Worm (Caenorhabditis elegans) whole organism, L1 larva: ENCODE data around the gene amt-4.

Source experiments
- C04F5.9 ChIP-seq: sonication (generic microtip); optimal IDR thresholded peaks from 2 replicates; lab custom pipeline; 2016; ENCODE audit warnings: missing genetic modification characterization, missing compliant biosample characterization
- C34B4.2 ChIP-seq: sonication (generic microtip); optimal IDR thresholded peaks from 2 replicates; lab custom pipeline; 2017; ENCODE audit warnings: mild to moderate bottlenecking, missing genetic modification characterization, missing compliant biosample characterization
- aha-1 ChIP-seq: fragments of 150-350 bp; optimal IDR thresholded peaks from 2 replicates; lab custom pipeline; 2014; ENCODE audit warnings: missing biosample characterization, missing genetic modification characterization
- alr-1 ChIP-seq: fragments of 200-800 bp; sonication (Bioruptor generic); optimal IDR thresholded peaks from 2 replicates; lab custom pipeline; 2018; ENCODE audit warnings: borderline replicate concordance, mild to moderate bottlenecking, missing genetic modification characterization, missing compliant biosample characterization
- aly-2 ChIP-seq: fragments of 150-350 bp; optimal IDR thresholded peaks from 2 replicates; lab custom pipeline; 2014; ENCODE audit warnings: missing biosample characterization, missing genetic modification characterization
- ceh-63 ChIP-seq: fragments of 200-800 bp; sonication (Bioruptor generic); optimal IDR thresholded peaks from 2 replicates; lab custom pipeline; 2018; ENCODE audit warnings: mild to moderate bottlenecking, missing genetic modification characterization, missing compliant biosample characterization
- ceh-82 ChIP-seq, 3 experiments: fragments of 150-350 bp in 1 of 3; sonication (generic microtip) in 2 of 3; optimal IDR thresholded peaks; 2 replicates each; lab custom pipeline; 2014 to 2017; ENCODE audit warnings: missing biosample characterization in 3 of 3, missing genetic modification characterization in 3 of 3
- ceh-90 ChIP-seq: sonication (generic microtip); optimal IDR thresholded peaks from 2 replicates; lab custom pipeline; 2016; ENCODE audit warnings: missing genetic modification characterization, missing compliant biosample characterization
- dpl-1 ChIP-seq, 3 experiments: fragments of 150-350 bp in 2 of 3; sonication (generic microtip) in 1 of 3; optimal IDR thresholded peaks; 2 replicates each; lab custom pipeline; 2014 to 2017; ENCODE audit warnings: missing biosample characterization in 3 of 3, missing genetic modification characterization in 3 of 3, missing genetic modification reagents in 3 of 3
- efl-1 ChIP-seq, 4 experiments: fragments of 150-350 bp; optimal IDR thresholded peaks in 3 of 4; peaks in 1 of 4; 1 replicate in 1 of 4; 2 replicates in 3 of 4; lab custom pipeline; 2014; ENCODE audit warnings: missing biosample characterization in 2 of 4, missing genetic modification characterization in 2 of 4, missing genetic modification reagents in 2 of 4
- egl-13 ChIP-seq: sonication (generic microtip); optimal IDR thresholded peaks from 2 replicates; lab custom pipeline; 2016; ENCODE audit warnings: missing genotype, missing genetic modification reagents, missing genetic modification characterization, missing compliant biosample characterization
- elt-2 ChIP-seq: sonication (generic microtip); optimal IDR thresholded peaks from 2 replicates; lab custom pipeline; 2016; ENCODE audit warnings: missing genetic modification characterization, mild to moderate bottlenecking, inconsistent platforms, missing compliant biosample characterization, missing genetic modification reagents
- ets-5 ChIP-seq: fragments of 200-800 bp; sonication (Bioruptor generic); IDR thresholded peaks from 2 replicates; pipeline ENCODE4 v1.3.6; 2022; ENCODE audit warnings: missing genetic modification characterization, missing compliant biosample characterization
- fkh-4 ChIP-seq: sonication (generic microtip); optimal IDR thresholded peaks from 2 replicates; lab custom pipeline; 2016; ENCODE audit warnings: missing compliant biosample characterization, missing genetic modification characterization, borderline replicate concordance
- fkh-8 ChIP-seq: sonication (generic microtip); optimal IDR thresholded peaks from 2 replicates; lab custom pipeline; 2016; ENCODE audit warnings: mild to moderate bottlenecking, missing genetic modification characterization, missing compliant biosample characterization
- grh-1 ChIP-seq: fragments of 200-800 bp; sonication (Bioruptor generic); IDR thresholded peaks from 2 replicates; pipeline ENCODE4 v1.3.6; 2022; ENCODE audit warnings: missing genetic modification reagents, missing genetic modification characterization, missing compliant biosample characterization
- hlh-17 ChIP-seq: fragments of 200-800 bp; sonication (Bioruptor generic); optimal IDR thresholded peaks from 2 replicates; lab custom pipeline; 2018; ENCODE audit warnings: missing genetic modification characterization, mild to moderate bottlenecking, missing compliant biosample characterization, moderate library complexity, borderline replicate concordance
- hlh-4 ChIP-seq: sonication (generic microtip); optimal IDR thresholded peaks from 2 replicates; lab custom pipeline; 2016; ENCODE audit warnings: mild to moderate bottlenecking, missing genetic modification characterization, missing compliant biosample characterization
- irx-1 ChIP-seq: sonication (generic microtip); optimal IDR thresholded peaks from 2 replicates; lab custom pipeline; 2016; ENCODE audit warnings: missing genetic modification characterization, missing compliant biosample characterization
- lin-14 ChIP-seq: fragments of 200-800 bp; sonication (Bioruptor generic); optimal IDR thresholded peaks from 2 replicates; lab custom pipeline; 2018; ENCODE audit warnings: mild to moderate bottlenecking, missing genetic modification characterization, moderate library complexity, missing compliant biosample characterization
- lin-15B ChIP-seq: fragments of 150-350 bp; sonication (generic microtip); optimal IDR thresholded peaks from 3 replicates; lab custom pipeline; 2014; ENCODE audit warnings: missing biosample characterization, missing genetic modification characterization
- lin-35 ChIP-seq, 2 experiments: fragments of 150-350 bp; optimal IDR thresholded peaks; 2 replicates each; lab custom pipeline; 2014; ENCODE audit warnings: missing biosample characterization in 2 of 2, missing genetic modification characterization in 2 of 2, missing genetic modification reagents in 2 of 2
- mab-9 ChIP-seq: fragments of 200-800 bp; sonication (Bioruptor generic); IDR thresholded peaks from 2 replicates; pipeline ENCODE4 v1.3.6; 2022; ENCODE audit warnings: missing genetic modification reagents, missing genetic modification characterization, missing compliant biosample characterization
- mdl-1 ChIP-seq, 2 experiments: fragments of 150-350 bp; optimal IDR thresholded peaks; 2 replicates each; lab custom pipeline; 2014 to 2017; ENCODE audit warnings: missing biosample characterization in 2 of 2, missing genetic modification characterization in 2 of 2, inconsistent platforms in 1 of 2
- mef-2 ChIP-seq: fragments of 150-350 bp; optimal IDR thresholded peaks from 2 replicates; lab custom pipeline; 2014; ENCODE audit warnings: missing biosample characterization, missing genetic modification characterization
- nhr-11 ChIP-seq: fragments of 150-350 bp; optimal IDR thresholded peaks from 2 replicates; lab custom pipeline; 2014; ENCODE audit warnings: missing biosample characterization, missing genetic modification characterization
- nhr-19 ChIP-seq: fragments of 200-800 bp; sonication (Bioruptor generic); conservative IDR thresholded peaks from 2 replicates; pipeline ENCODE4 v1.3.6; 2022; ENCODE audit warnings: missing genetic modification characterization, missing compliant biosample characterization
- nhr-237 ChIP-seq: fragments of 150-350 bp; optimal IDR thresholded peaks from 2 replicates; lab custom pipeline; 2014; ENCODE audit warnings: missing biosample characterization, missing genetic modification characterization
- nhr-28 ChIP-seq: fragments of 150-350 bp; optimal IDR thresholded peaks from 2 replicates; lab custom pipeline; 2014; ENCODE audit warnings: missing biosample characterization, missing genetic modification characterization
- nhr-71 ChIP-seq: sonication (generic microtip); optimal IDR thresholded peaks from 2 replicates; lab custom pipeline; 2016; ENCODE audit warnings: mild to moderate bottlenecking, missing genetic modification characterization, moderate library complexity, missing compliant biosample characterization
- nhr-76 ChIP-seq: sonication (generic microtip); optimal IDR thresholded peaks from 2 replicates; lab custom pipeline; 2017; ENCODE audit warnings: missing biosample characterization, missing genetic modification characterization
- nhr-77 ChIP-seq: fragments of 150-350 bp; optimal IDR thresholded peaks from 2 replicates; lab custom pipeline; 2014; ENCODE audit warnings: missing biosample characterization, missing genetic modification characterization
- nhr-84 ChIP-seq: sonication (generic microtip); optimal IDR thresholded peaks from 2 replicates; lab custom pipeline; 2017; ENCODE audit warnings: missing biosample characterization, missing genetic modification characterization
- nhr-85 ChIP-seq: sonication (generic microtip); peaks from one replicate; lab custom pipeline; 2016; ENCODE audit warnings: missing genetic modification characterization, inconsistent platforms, missing compliant biosample characterization
- snu-23 ChIP-seq: sonication (generic microtip); optimal IDR thresholded peaks from 2 replicates; lab custom pipeline; 2016; ENCODE audit warnings: missing genetic modification characterization, missing compliant biosample characterization
- sptf-1 ChIP-seq: fragments of 150-350 bp; optimal IDR thresholded peaks from 2 replicates; lab custom pipeline; 2014; ENCODE audit warnings: missing biosample characterization, missing genetic modification characterization
- swsn-7 ChIP-seq: sonication (generic microtip); optimal IDR thresholded peaks from 2 replicates; lab custom pipeline; 2016; ENCODE audit warnings: missing genetic modification characterization, missing compliant biosample characterization
- unc-130 ChIP-seq: fragments of 150-350 bp; optimal IDR thresholded peaks from 2 replicates; lab custom pipeline; 2017; ENCODE audit warnings: missing biosample characterization, missing genetic modification characterization, inconsistent platforms
- unc-30 ChIP-seq: sonication (generic microtip); optimal IDR thresholded peaks from 2 replicates; lab custom pipeline; 2017; ENCODE audit warnings: missing biosample characterization, missing genetic modification characterization
- unc-86 ChIP-seq: sonication (generic microtip); optimal IDR thresholded peaks from 2 replicates; lab custom pipeline; 2016; ENCODE audit warnings: missing genetic modification characterization, missing compliant biosample characterization
- xbp-1 ChIP-seq: sonication (generic microtip); optimal IDR thresholded peaks from 2 replicates; lab custom pipeline; 2016; ENCODE audit warnings: missing genetic modification characterization, missing compliant biosample characterization
- zag-1 ChIP-seq: fragments of 150-350 bp; optimal IDR thresholded peaks from 2 replicates; lab custom pipeline; 2014; ENCODE audit warnings: missing biosample characterization, missing genetic modification characterization
- ztf-4 ChIP-seq: fragments of 150-350 bp; optimal IDR thresholded peaks from 2 replicates; lab custom pipeline; 2014; ENCODE audit warnings: missing biosample characterization, missing genetic modification characterization

amt-4 gene

DNA sequence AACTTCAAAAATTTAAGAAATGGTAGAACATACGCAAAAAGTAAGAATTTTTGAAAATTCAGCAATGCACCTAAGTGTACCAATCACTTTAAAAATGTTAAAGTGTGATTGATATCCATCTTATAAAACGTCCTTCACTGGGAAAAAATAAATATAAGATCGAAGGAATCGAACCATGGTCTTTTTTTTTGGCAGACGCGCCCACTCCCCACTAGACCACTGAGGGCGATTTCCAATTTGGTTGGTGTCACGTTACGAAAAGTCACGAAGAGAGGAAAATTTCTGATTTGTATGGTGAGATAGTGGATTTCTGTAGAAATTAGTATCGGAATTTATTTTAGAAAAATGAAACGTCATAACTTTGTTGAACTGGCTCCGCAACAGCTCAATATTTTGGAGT, 42.2 kb downstream of the amt-4 start:
- TF ChIP-seq ets-5: no peak
- no peak for TF ChIP-seq C04F5.9 (tag; lab: Kevin White, UChicago)
- TF ChIP-seq lin-14 (GFP tag; lab: Kevin White, UChicago): no peak
- no peak for TF ChIP-seq C34B4.2 (tag; lab: Kevin White, UChicago)
- no peak for TF ChIP-seq nhr-28 (tag; lab: Kevin White, UChicago)
- TF ChIP-seq unc-30: no peak
- no peak for TF ChIP-seq nhr-76 (tag; lab: Kevin White, UChicago)
- TF ChIP-seq nhr-237 (tag; lab: Kevin White, UChicago): no peak

DNA sequence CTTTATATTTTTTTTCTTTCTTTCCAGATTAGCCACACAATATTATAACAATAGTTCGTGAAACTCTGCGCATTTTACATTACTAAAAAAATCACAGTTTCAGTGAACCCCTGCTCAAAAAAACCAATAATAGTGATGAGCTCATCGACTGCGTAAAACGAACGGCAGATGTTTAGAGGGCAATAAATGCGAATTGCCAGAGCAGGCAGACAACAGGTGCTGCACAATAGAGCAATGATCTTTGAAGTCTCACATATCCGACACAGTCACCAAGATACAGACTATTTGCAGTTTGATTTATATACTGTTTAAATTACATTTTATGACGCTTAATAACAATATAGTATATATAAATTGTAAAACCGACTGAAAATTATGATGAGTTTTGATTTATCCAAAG, 44.5 kb downstream of the amt-4 start:
- TF ChIP-seq mab-9 (GFP tag; lab: Robert Waterston, UW) (no peak), mef-2 (tag; lab: Kevin White, UChicago) (no peak), aha-1 (tag; lab: Kevin White, UChicago) (no peak), nhr-84 (tag; lab: Kevin White, UChicago) (no peak), nhr-76 (tag; lab: Kevin White, UChicago) (no peak), sptf-1 (tag; lab: Kevin White, UChicago) (no peak), C04F5.9 (tag; lab: Kevin White, UChicago) (no peak), nhr-85 (tag; lab: Kevin White, UChicago) (no peak), ceh-90 (tag; lab: Kevin White, UChicago) (no peak), hlh-17 (GFP tag; lab: Kevin White, UChicago) (no peak), fkh-4 (tag; lab: Kevin White, UChicago) (no peak), nhr-19 (GFP tag; lab: Robert Waterston, UW) (no peak), nhr-77 (tag; lab: Kevin White, UChicago) (no peak), xbp-1 (tag; lab: Kevin White, UChicago) (no peak), mdl-1 (tag; optimal IDR thresholded peaks at IDR 0.05; lab: Kevin White, UChicago) (no peak), swsn-7 (tag; lab: Kevin White, UChicago) (no peak)

DNA sequence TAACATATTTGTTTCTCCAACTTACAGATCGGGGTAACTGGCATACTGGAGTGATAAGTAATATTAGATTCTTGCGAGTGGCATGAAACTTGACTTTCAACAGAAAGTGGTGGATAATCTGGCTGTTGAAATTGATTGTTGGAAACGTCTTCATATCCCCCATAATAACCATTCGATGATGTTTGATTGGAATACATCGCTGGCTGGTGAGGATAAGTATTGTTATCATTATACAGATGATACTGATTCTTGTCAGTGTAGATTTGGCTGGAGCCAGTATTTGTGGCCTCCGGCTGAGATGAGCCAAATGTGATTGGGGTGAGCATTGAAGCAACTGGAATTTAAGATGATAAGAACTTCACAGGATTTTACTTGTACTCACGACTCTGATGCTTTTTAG, 49.9 kb downstream of the amt-4 start:
- TF ChIP-seq zag-1 (tag; lab: Kevin White, UChicago) (no peak), nhr-85 (tag; lab: Kevin White, UChicago) (no peak), snu-23 (no peak), nhr-28 (tag; lab: Kevin White, UChicago) (no peak), hlh-17 (GFP tag; lab: Kevin White, UChicago) (no peak), unc-30 (no peak), efl-1 (optimal IDR thresholded peaks at IDR 0.05; lab: Kevin White, UChicago) (no peak), efl-1 (GFP tag; optimal IDR thresholded peaks at IDR 0.05 in 1 of 2; lab: Kevin White, UChicago) (no peak), aly-2 (tag; lab: Kevin White, UChicago) (no peak), lin-15B (tag; lab: Kevin White, UChicago) (no peak), ceh-63 (no peak), ztf-4 (no peak)

DNA sequence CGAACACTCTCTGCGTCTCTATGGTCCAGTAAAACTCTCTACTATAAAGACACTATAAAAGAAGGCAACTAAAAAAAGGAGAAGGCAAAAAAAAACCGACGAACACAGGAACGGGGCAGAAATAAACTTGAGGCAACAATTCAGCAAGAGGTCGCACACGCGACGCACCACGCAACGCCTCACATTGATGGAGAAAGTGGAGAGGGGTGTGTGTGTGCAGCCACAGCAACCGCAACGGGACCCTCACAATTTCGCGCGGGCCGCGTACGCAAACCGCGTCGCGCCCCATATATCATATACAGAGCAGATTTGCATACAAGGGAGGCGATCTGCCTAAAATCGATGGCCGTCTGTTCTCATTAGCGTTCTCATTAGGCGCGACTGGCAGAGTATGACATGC, 51.7 kb downstream of the amt-4 start:
- TF ChIP-seq irx-1 (tag; lab: Kevin White, UChicago) (no peak), efl-1 (optimal IDR thresholded peaks at IDR 0.05; lab: Kevin White, UChicago) (peak in 1 of 2 experiments; percentile 43), efl-1 (GFP tag; optimal IDR thresholded peaks at IDR 0.05 in 1 of 2; lab: Kevin White, UChicago) (peak in 1 of 2 experiments; percentile 72), ets-5 (no peak), ceh-82 (tag; optimal IDR thresholded peaks at IDR 0.05; lab: Kevin White, UChicago) (peak in 1 of 3 experiments; percentile 52), nhr-76 (tag; lab: Kevin White, UChicago) (no peak), nhr-84 (tag; lab: Kevin White, UChicago) (no peak), nhr-71 (tag; lab: Kevin White, UChicago) (no peak), lin-35 (GFP tag; optimal IDR thresholded peaks at IDR 0.05; lab: Kevin White, UChicago) (peak; percentile 14 to 38), snu-23 (no peak), egl-13 (no peak), unc-130 (tag; lab: Kevin White, UChicago) (no peak), nhr-11 (tag; lab: Kevin White, UChicago) (no peak), mab-9 (GFP tag; lab: Robert Waterston, UW) (no peak), ceh-90 (tag; lab: Kevin White, UChicago) (no peak), grh-1 (no peak), dpl-1 (GFP tag; optimal IDR thresholded peaks at IDR 0.05; lab: Kevin White, UChicago) (peak in 1 of 3 experiments; percentile 47), elt-2 (no peak), sptf-1 (tag; lab: Kevin White, UChicago) (no peak), fkh-8 (tag; lab: Kevin White, UChicago) (no peak), unc-86 (tag; lab: Kevin White, UChicago) (peak; percentile 13), aly-2 (tag; lab: Kevin White, UChicago) (no peak), lin-14 (GFP tag; lab: Kevin White, UChicago) (peak; percentile 36), alr-1 (tag; lab: Kevin White, UChicago) (no peak), hlh-4 (no peak)
